Fruit fly (Drosophila melanogaster) whole organism, prepupa: Measurements from ENCODE around the gene Mst36Fb.

Experiments used
- Blimp-1 ChIP-seq: fragments of 200-800 bp; sonication (Bioruptor generic); optimal IDR thresholded peaks from 3 replicates; lab custom pipeline; 2017; ENCODE audit warnings: missing biosample characterization, missing genetic modification characterization, mild to moderate bottlenecking, moderate library complexity, missing genetic modification reagents
- CG10631 ChIP-seq: fragments of 200-800 bp; sonication (Bioruptor generic); optimal IDR thresholded peaks from 2 replicates; lab custom pipeline; 2016; ENCODE audit warnings: missing biosample characterization, missing genetic modification characterization
- CG10669 ChIP-seq: fragments of 200-800 bp; sonication (Bioruptor generic); optimal IDR thresholded peaks from 3 replicates; lab custom pipeline; 2018; ENCODE audit warnings: missing biosample characterization, mild to moderate bottlenecking, missing genetic modification characterization, moderate library complexity
- CG11294 ChIP-seq: fragments of 200-800 bp; sonication (Bioruptor generic); IDR thresholded peaks from 2 replicates; pipeline ENCODE4 v1.3.6; 2022; ENCODE audit warnings: missing biosample characterization, missing genetic modification characterization
- CG11762 ChIP-seq: fragments of 200-800 bp; sonication (Bioruptor generic); optimal IDR thresholded peaks from 3 replicates; lab custom pipeline; 2016; ENCODE audit warnings: missing biosample characterization, missing genetic modification characterization; ENCODE audit not compliant: insufficient read depth
- CG11902 ChIP-seq: fragments of 200-800 bp; sonication (Bioruptor generic); optimal IDR thresholded peaks from 3 replicates; lab custom pipeline; 2016; ENCODE audit warnings: missing biosample characterization, missing genetic modification characterization
- CG15336 ChIP-seq: fragments of 200-800 bp; sonication (Bioruptor generic); IDR thresholded peaks from 2 replicates; pipeline ENCODE4 v1.3.6; 2022; ENCODE audit warnings: missing biosample characterization, missing genetic modification characterization
- CG1621 ChIP-seq: fragments of 200-800 bp; sonication (Bioruptor generic); optimal IDR thresholded peaks from 3 replicates; lab custom pipeline; 2018; ENCODE audit warnings: missing biosample characterization, mild to moderate bottlenecking, missing genetic modification characterization
- CG3032 ChIP-seq: fragments of 200-800 bp; optimal IDR thresholded peaks from 2 replicates; lab custom pipeline; 2019; ENCODE audit warnings: missing biosample characterization, mild to moderate bottlenecking, missing genetic modification characterization, moderate library complexity
- CG31627 ChIP-seq: fragments of 200-800 bp; sonication (Bioruptor generic); optimal IDR thresholded peaks from 3 replicates; lab custom pipeline; 2016; ENCODE audit warnings: missing biosample characterization, missing genetic modification characterization
- CG4318 ChIP-seq: fragments of 200-800 bp; sonication (Bioruptor generic); optimal IDR thresholded peaks from 3 replicates; lab custom pipeline; 2017; ENCODE audit warnings: missing biosample characterization, mild to moderate bottlenecking, missing genetic modification characterization
- CG6163 ChIP-seq: fragments of 200-800 bp; sonication (Bioruptor generic); IDR thresholded peaks from 3 replicates; pipeline ENCODE4 v1.3.6; 2022; ENCODE audit warnings: missing biosample characterization, missing genetic modification characterization
- CG6792 ChIP-seq: fragments of 200-800 bp; sonication (Bioruptor generic); optimal IDR thresholded peaks from 3 replicates; lab custom pipeline; 2016; ENCODE audit warnings: missing biosample characterization, missing genetic modification characterization
- CG6808 ChIP-seq: fragments of 200-800 bp; sonication (Bioruptor generic); optimal IDR thresholded peaks from 3 replicates; lab custom pipeline; 2017; ENCODE audit warnings: missing biosample characterization, missing genetic modification characterization, mild to moderate bottlenecking, moderate library complexity, missing genetic modification reagents
- CG6854 ChIP-seq: fragments of 200-800 bp; sonication (Bioruptor generic); optimal IDR thresholded peaks from 2 replicates; lab custom pipeline; 2017; ENCODE audit warnings: missing biosample characterization, mild to moderate bottlenecking, missing genetic modification characterization
- CG7368 ChIP-seq: fragments of 200-800 bp; sonication (Bioruptor generic); optimal IDR thresholded peaks from 3 replicates; lab custom pipeline; 2016; ENCODE audit warnings: missing biosample characterization, missing genetic modification characterization
- CG8119 ChIP-seq: fragments of 200-800 bp; sonication (Bioruptor generic); IDR thresholded peaks from 3 replicates; pipeline ENCODE4 v1.3.6; 2022; ENCODE audit warnings: missing biosample characterization, missing genetic modification characterization
- CG8319 ChIP-seq: fragments of 200-800 bp; sonication (Bioruptor generic); optimal IDR thresholded peaks from 3 replicates; lab custom pipeline; 2016; ENCODE audit warnings: missing biosample characterization, missing genetic modification characterization
- CG8632 ChIP-seq: fragments of 200-800 bp; sonication (Bioruptor generic); optimal IDR thresholded peaks from 3 replicates; lab custom pipeline; 2016; ENCODE audit warnings: missing biosample characterization, missing genetic modification characterization
- CG9139 ChIP-seq: fragments of 200-800 bp; sonication (Bioruptor generic); optimal IDR thresholded peaks from 3 replicates; lab custom pipeline; 2017; ENCODE audit warnings: missing biosample characterization, mild to moderate bottlenecking, missing genetic modification characterization
- Eip75B ChIP-seq: fragments of 200-800 bp; sonication (Bioruptor generic); optimal IDR thresholded peaks from 3 replicates; lab custom pipeline; 2016; ENCODE audit warnings: missing biosample characterization, missing genetic modification characterization
- Eip78C ChIP-seq: fragments of 200-800 bp; sonication (Bioruptor generic); peaks from one replicate; lab custom pipeline; 2016; ENCODE audit warnings: missing biosample characterization, missing genetic modification characterization
- Eip93F ChIP-seq: fragments of 200-800 bp; sonication (Bioruptor generic); optimal IDR thresholded peaks from 2 replicates; lab custom pipeline; 2016; ENCODE audit warnings: missing biosample characterization, mild to moderate bottlenecking, missing genetic modification characterization
- Ets21C ChIP-seq: fragments of 200-800 bp; sonication (Bioruptor generic); optimal IDR thresholded peaks from 3 replicates; lab custom pipeline; 2016; ENCODE audit warnings: missing biosample characterization, missing genetic modification characterization
- Ets96B ChIP-seq: fragments of 200-800 bp; optimal IDR thresholded peaks from 2 replicates; lab custom pipeline; 2019; ENCODE audit warnings: missing biosample characterization, mild to moderate bottlenecking, missing genetic modification characterization, moderate library complexity
- Gug ChIP-seq: fragments of 200-800 bp; sonication (Bioruptor generic); IDR thresholded peaks from 2 replicates; pipeline ENCODE4 v1.3.6; 2022; ENCODE audit warnings: missing biosample characterization, missing genetic modification characterization
- Hr38 ChIP-seq: sonication (Bioruptor generic); optimal IDR thresholded peaks from 2 replicates; lab custom pipeline; 2016; ENCODE audit warnings: missing biosample characterization, missing genetic modification characterization
- Hr39 ChIP-seq: fragments of 200-800 bp; sonication (Bioruptor generic); optimal IDR thresholded peaks from 2 replicates; lab custom pipeline; 2016; ENCODE audit warnings: missing biosample characterization, missing genetic modification characterization
- Hr4 ChIP-seq: fragments of 200-800 bp; sonication (Bioruptor generic); optimal IDR thresholded peaks from 3 replicates; lab custom pipeline; 2016; ENCODE audit warnings: missing biosample characterization, missing genetic modification characterization
- Lpt ChIP-seq: fragments of 200-800 bp; sonication (Bioruptor generic); optimal IDR thresholded peaks from 3 replicates; lab custom pipeline; 2016; ENCODE audit warnings: missing biosample characterization, missing genetic modification characterization
- Met ChIP-seq: fragments of 200-800 bp; sonication (Bioruptor generic); optimal IDR thresholded peaks from 3 replicates; lab custom pipeline; 2016; ENCODE audit warnings: missing biosample characterization, missing genetic modification characterization
- OdsH ChIP-seq: fragments of 200-800 bp; sonication (Bioruptor generic); optimal IDR thresholded peaks from 3 replicates; lab custom pipeline; 2016; ENCODE audit warnings: missing biosample characterization, missing genetic modification characterization
- Smox ChIP-seq: fragments of 200-800 bp; sonication (Bioruptor generic); optimal IDR thresholded peaks from 3 replicates; lab custom pipeline; 2016; ENCODE audit warnings: missing biosample characterization, missing genetic modification characterization
- Sox102F ChIP-seq: fragments of 200-800 bp; sonication (Bioruptor generic); optimal IDR thresholded peaks from 2 replicates; lab custom pipeline; 2016; ENCODE audit warnings: missing biosample characterization, mild to moderate bottlenecking, missing genetic modification characterization
- Sox14 ChIP-seq: fragments of 200-800 bp; sonication (Bioruptor generic); optimal IDR thresholded peaks from 3 replicates; lab custom pipeline; 2016; ENCODE audit warnings: missing biosample characterization, missing genetic modification characterization
- Sox15 ChIP-seq: fragments of 200-800 bp; sonication (Bioruptor generic); optimal IDR thresholded peaks from 3 replicates; lab custom pipeline; 2016; ENCODE audit warnings: missing biosample characterization, missing genetic modification characterization
- achi ChIP-seq: fragments of 200-800 bp; sonication (Bioruptor generic); optimal IDR thresholded peaks from 3 replicates; lab custom pipeline; 2016; ENCODE audit warnings: missing biosample characterization, missing genetic modification characterization
- acj6 ChIP-seq: fragments of 200-800 bp; sonication (Bioruptor generic); optimal IDR thresholded peaks from 3 replicates; lab custom pipeline; 2016; ENCODE audit warnings: missing biosample characterization, missing genetic modification characterization
- cyc ChIP-seq: fragments of 200-800 bp; sonication (Bioruptor generic); optimal IDR thresholded peaks from 3 replicates; lab custom pipeline; 2016; ENCODE audit warnings: missing biosample characterization, missing genetic modification characterization
- dac ChIP-seq: fragments of 200-800 bp; sonication (Bioruptor generic); optimal IDR thresholded peaks from 2 replicates; lab custom pipeline; 2017; ENCODE audit warnings: missing biosample characterization, mild to moderate bottlenecking, missing genetic modification characterization
- dsx ChIP-seq: fragments of 200-800 bp; optimal IDR thresholded peaks from 3 replicates; lab custom pipeline; 2019; ENCODE audit warnings: missing biosample characterization, mild to moderate bottlenecking, missing genetic modification characterization, moderate library complexity; ENCODE audit not compliant: poor library complexity, severe bottlenecking
- fd85E ChIP-seq: fragments of 200-800 bp; sonication (Bioruptor generic); optimal IDR thresholded peaks from 3 replicates; lab custom pipeline; 2016; ENCODE audit warnings: missing biosample characterization, missing genetic modification characterization
- fkh ChIP-seq: fragments of 200-800 bp; sonication (Bioruptor generic); optimal IDR thresholded peaks from 3 replicates; lab custom pipeline; 2017; ENCODE audit warnings: missing biosample characterization, mild to moderate bottlenecking, missing genetic modification characterization, moderate library complexity
- lz ChIP-seq: fragments of 200-800 bp; sonication (Bioruptor generic); optimal IDR thresholded peaks from 3 replicates; lab custom pipeline; 2016; ENCODE audit warnings: missing biosample characterization, missing genetic modification characterization
- net ChIP-seq: fragments of 200-800 bp; sonication (Bioruptor generic); optimal IDR thresholded peaks from 3 replicates; lab custom pipeline; 2016; ENCODE audit warnings: missing biosample characterization, missing genetic modification characterization
- pdm3 ChIP-seq: fragments of 200-800 bp; sonication (Bioruptor generic); optimal IDR thresholded peaks from 3 replicates; lab custom pipeline; 2016; ENCODE audit warnings: missing biosample characterization, missing genetic modification characterization
- salr ChIP-seq, 2 experiments: fragments of 200-800 bp; sonication (Bioruptor generic); optimal IDR thresholded peaks; 3 replicates each; lab custom pipeline; 2016 to 2018; ENCODE audit warnings: missing biosample characterization in 2 of 2, missing genetic modification characterization in 2 of 2, mild to moderate bottlenecking in 1 of 2
- spab ChIP-seq: fragments of 200-800 bp; sonication (Bioruptor generic); optimal IDR thresholded peaks from 2 replicates; lab custom pipeline; 2017; ENCODE audit warnings: missing biosample characterization, mild to moderate bottlenecking, missing genetic modification characterization, missing genetic modification reagents
- ss ChIP-seq, 2 experiments: fragments of 200-800 bp; sonication (Bioruptor generic); optimal IDR thresholded peaks; 2 replicates in 1 of 2; 3 replicates in 1 of 2; lab custom pipeline; 2017 to 2018; ENCODE audit warnings: mild to moderate bottlenecking in 2 of 2, missing biosample characterization in 2 of 2, missing genetic modification characterization in 2 of 2, moderate library complexity in 1 of 2
- svp ChIP-seq: fragments of 200-800 bp; sonication (Bioruptor generic); peaks from one replicate; lab custom pipeline; 2016; ENCODE audit warnings: missing biosample characterization, missing genetic modification characterization
- vri ChIP-seq: fragments of 200-800 bp; sonication (Bioruptor generic); optimal IDR thresholded peaks from 3 replicates; lab custom pipeline; 2016; ENCODE audit warnings: missing biosample characterization, mild to moderate bottlenecking, missing genetic modification characterization

The Mst36Fb gene

dm6 chr2L:18708239-18708891 lies 33.5 kb upstream of the Mst36Fb start, which contains the start of the genes Faf2 and Grip71:
TSS of gene Faf2 (minus strand) at chr2L:18708688.
TSS of gene Grip71 (plus strand) at chr2L:18708846.
- TF ChIP-seq CG9139 (GFP tag; lab: Kevin White, UChicago) (peak; percentile 49), CG11294 (GFP tag; lab: Robert Waterston, UW) (peak; percentile 90), CG3032 (peak; percentile 90), Eip78C (GFP tag; lab: Kevin White, UChicago) (peak; percentile 93), CG4318 (GFP tag; lab: Kevin White, UChicago) (peak; percentile 87), Sox14 (peak; percentile 92), CG11902 (GFP tag; lab: Kevin White, UChicago) (peak; percentile 85), CG10631 (GFP tag; lab: Kevin White, UChicago) (peak; percentile 89), CG11762 (GFP tag; lab: Kevin White, UChicago) (peak; percentile 61), Hr4 (GFP tag; lab: Kevin White, UChicago) (peak; percentile 91), salr (GFP tag; optimal IDR thresholded peaks at IDR 0.05; lab: Kevin White, UChicago) (peak; percentile 61 to 70), OdsH (peak; percentile 90), acj6 (GFP tag; lab: Kevin White, UChicago) (peak; percentile 88), CG8119 (GFP tag; lab: Robert Waterston, UW) (peak; percentile 78), Sox102F (peak; percentile 63), Lpt (peak; percentile 83), ss (GFP tag; optimal IDR thresholded peaks at IDR 0.05; lab: Kevin White, UChicago) (peak; percentile 56 to 74), Ets96B (tag; lab: Kevin White, UChicago) (peak; percentile 77), spab (GFP tag; lab: Kevin White, UChicago) (peak; percentile 48), CG6854 (GFP tag; lab: Kevin White, UChicago) (peak; percentile 24), lz (GFP tag; lab: Kevin White, UChicago) (peak; percentile 85), CG10669 (GFP tag; lab: Kevin White, UChicago) (peak; percentile 77), CG8319 (peak; percentile 68), cyc (peak; percentile 87), Sox15 (GFP tag; lab: Kevin White, UChicago) (peak; percentile 88), vri (GFP tag; lab: Kevin White, UChicago) (no peak), achi (GFP tag; lab: Kevin White, UChicago) (peak; percentile 80), Blimp-1 (GFP tag; lab: Kevin White, UChicago) (peak; percentile 21), CG7368 (GFP tag; lab: Kevin White, UChicago) (peak; percentile 28), Smox (GFP tag; lab: Kevin White, UChicago) (peak; percentile 81), CG15336 (GFP tag; lab: Robert Waterston, UW) (peak; percentile 61; the same call in 1 of the 2 replicates), CG6163 (GFP tag; lab: Robert Waterston, UW) (peak; percentile 91), svp (GFP tag; lab: Kevin White, UChicago) (peak; percentile 96), CG6792 (GFP tag; lab: Kevin White, UChicago) (peak; percentile 62), fkh (GFP tag; lab: Kevin White, UChicago) (peak; percentile 54), Ets21C (GFP tag; lab: Kevin White, UChicago) (peak; percentile 88), dsx (GFP tag; lab: Kevin White, UChicago) (peak; percentile 71), CG1621 (tag; lab: Kevin White, UChicago) (peak; percentile 68), Met (GFP tag; lab: Kevin White, UChicago) (peak; percentile 83), fd85E (GFP tag; lab: Kevin White, UChicago) (no peak), Gug (GFP tag; lab: Robert Waterston, UW) (peak; percentile 94), net (GFP tag; lab: Kevin White, UChicago) (peak; percentile 71), CG31627 (GFP tag; lab: Kevin White, UChicago) (peak; percentile 90), Eip75B (GFP tag; lab: Kevin White, UChicago) (peak; percentile 80), CG8632 (GFP tag; lab: Kevin White, UChicago) (peak; percentile 69), Eip93F (peak; percentile 82), dac (peak; percentile 85), Hr38 (peak; percentile 37), CG6808 (GFP tag; lab: Kevin White, UChicago) (peak; percentile 46), Hr39 (GFP tag; lab: Kevin White, UChicago) (peak; percentile 91), pdm3 (GFP tag; lab: Kevin White, UChicago) (peak; percentile 89)
